Fruit fly (Drosophila melanogaster) whole organism, wandering third instar larva: ENCODE results near the gene Mcm5.
A peak's percentile ranks its signal among the peaks of the same experiment; 100 is the strongest.

Experiments used
- Abd-B ChIP-seq: fragments of >200 bp; optimal IDR thresholded peaks from 2 replicates; lab custom pipeline; 2017; ENCODE audit warnings: missing biosample characterization, missing genetic modification characterization
- CG32264 ChIP-seq: fragments of 200-800 bp; sonication (Bioruptor generic); optimal IDR thresholded peaks from 2 replicates; lab custom pipeline; 2016; ENCODE audit warnings: missing biosample characterization, missing genetic modification characterization
- CG9705 ChIP-seq: fragments of 200-800 bp; sonication (Bioruptor generic); optimal IDR thresholded peaks from 2 replicates; lab custom pipeline; 2018; ENCODE audit warnings: missing biosample characterization, mild to moderate bottlenecking, missing genetic modification characterization
- CrebA ChIP-seq: fragments of 200-800 bp; sonication (Bioruptor generic); optimal IDR thresholded peaks from 2 replicates; lab custom pipeline; 2016; ENCODE audit warnings: missing biosample characterization, mild to moderate bottlenecking, missing genetic modification characterization, borderline replicate concordance
- Dfd ChIP-seq: fragments of >200 bp; optimal IDR thresholded peaks from 2 replicates; lab custom pipeline; 2017; ENCODE audit warnings: missing biosample characterization, missing genetic modification characterization
- Dif ChIP-seq: fragments of 200-275, 200-300 bp; sonication (Bioruptor generic); optimal IDR thresholded peaks from 2 replicates; lab custom pipeline; 2018; ENCODE audit warnings: missing biosample characterization, missing genetic modification characterization; ENCODE audit not compliant: partially characterized antibody
- GATAd ChIP-seq: sonication (Bioruptor generic); optimal IDR thresholded peaks from 2 replicates; lab custom pipeline; 2016; ENCODE audit warnings: missing biosample characterization, missing genetic modification characterization
- HLH106 ChIP-seq: fragments of 200-800 bp; optimal IDR thresholded peaks from 3 replicates; lab custom pipeline; 2019; ENCODE audit warnings: missing biosample characterization, mild to moderate bottlenecking, missing genetic modification characterization, moderate library complexity
- Hnf4 ChIP-seq: fragments of 200-800 bp; sonication (Bioruptor generic); optimal IDR thresholded peaks from 2 replicates; lab custom pipeline; 2016; ENCODE audit warnings: missing biosample characterization, mild to moderate bottlenecking, missing genetic modification characterization
- Hr78 ChIP-seq: fragments of >200 bp; optimal IDR thresholded peaks from 2 replicates; lab custom pipeline; 2017; ENCODE audit warnings: missing biosample characterization, missing genetic modification characterization
- Hr83 ChIP-seq: fragments of 200-300 bp; sonication (Bioruptor generic); optimal IDR thresholded peaks from 2 replicates; lab custom pipeline; 2016; ENCODE audit warnings: missing biosample characterization, mild to moderate bottlenecking, missing genetic modification characterization, moderate library complexity; ENCODE audit not compliant: poor library complexity, severe bottlenecking
- Jra ChIP-seq: sonication (Bioruptor generic); optimal IDR thresholded peaks from 2 replicates; lab custom pipeline; 2016; ENCODE audit warnings: missing biosample characterization, missing genetic modification characterization
- Mio ChIP-seq: sonication (Bioruptor generic); optimal IDR thresholded peaks from 2 replicates; lab custom pipeline; 2016; ENCODE audit warnings: missing biosample characterization, missing genetic modification characterization
- Myc ChIP-seq: fragments of >200 bp; optimal IDR thresholded peaks from 2 replicates; lab custom pipeline; 2017
- N ChIP-seq: fragments of >200 bp; optimal IDR thresholded peaks from 2 replicates; lab custom pipeline; 2018; ENCODE audit warnings: missing biosample characterization, missing external identifiers, missing genetic modification characterization
- OdsH ChIP-seq: fragments of 200-800 bp; sonication (Bioruptor generic); optimal IDR thresholded peaks from 2 replicates; lab custom pipeline; 2016; ENCODE audit warnings: missing biosample characterization, mild to moderate bottlenecking, missing genetic modification characterization
- Rel ChIP-seq, 2 experiments: fragments of 200-800 bp; sonication (Bioruptor generic) in 1 of 2; optimal IDR thresholded peaks; 2 replicates in 1 of 2; 3 replicates in 1 of 2; lab custom pipeline; 2016 to 2019; ENCODE audit warnings: mild to moderate bottlenecking in 2 of 2, missing biosample characterization in 2 of 2, missing genetic modification characterization in 2 of 2, moderate library complexity in 1 of 2
- Sp1 ChIP-seq: fragments of 200-800 bp; sonication (Bioruptor generic); optimal IDR thresholded peaks from 3 replicates; lab custom pipeline; 2019; ENCODE audit warnings: missing biosample characterization, mild to moderate bottlenecking, missing genetic modification characterization, moderate library complexity
- Vsx2 ChIP-seq: fragments of 200-300, 225-300 bp; sonication (Bioruptor generic); optimal IDR thresholded peaks from 2 replicates; lab custom pipeline; 2018; ENCODE audit warnings: missing biosample characterization, missing genetic modification characterization; ENCODE audit not compliant: partially characterized antibody
- br ChIP-seq: fragments of 200-800 bp; sonication (Bioruptor generic); optimal IDR thresholded peaks from 2 replicates; lab custom pipeline; 2016; ENCODE audit warnings: missing biosample characterization, missing genetic modification characterization
- brk ChIP-seq: fragments of 200-800 bp; sonication (Bioruptor generic); optimal IDR thresholded peaks from 2 replicates; lab custom pipeline; 2016; ENCODE audit warnings: missing biosample characterization, mild to moderate bottlenecking, missing genetic modification characterization
- dl ChIP-seq, 2 experiments: fragments of 175-275, 200-275 bp in 1 of 2; fragments of 200-275 bp in 1 of 2; sonication (Bioruptor generic); optimal IDR thresholded peaks; lab custom pipeline; 2018; ENCODE audit warnings: mild to moderate bottlenecking in 2 of 2, missing biosample characterization in 2 of 2, missing genetic modification characterization in 2 of 2, moderate library complexity in 2 of 2; ENCODE audit not compliant: partially characterized antibody in 2 of 2, insufficient read depth in 1 of 2
- dmrt93B ChIP-seq: fragments of 200-800 bp; sonication (Bioruptor generic); optimal IDR thresholded peaks from 2 replicates; lab custom pipeline; 2018; ENCODE audit warnings: missing biosample characterization, mild to moderate bottlenecking, missing genetic modification characterization
- dsf ChIP-seq: sonication (Bioruptor generic); optimal IDR thresholded peaks from 2 replicates; lab custom pipeline; 2016; ENCODE audit warnings: missing biosample characterization, missing genetic modification characterization, borderline replicate concordance
- ey ChIP-seq: fragments of 200-800 bp; sonication (Bioruptor generic); optimal IDR thresholded peaks from 2 replicates; lab custom pipeline; 2016; ENCODE audit warnings: missing biosample characterization, missing genetic modification characterization
- foxo ChIP-seq, 2 experiments: fragments of 200-800 bp; sonication (Bioruptor generic); optimal IDR thresholded peaks; 2 replicates in 1 of 2; 3 replicates in 1 of 2; lab custom pipeline; 2016 to 2017; ENCODE audit warnings: missing biosample characterization in 2 of 2, missing genetic modification characterization in 2 of 2
- fru ChIP-seq: fragments of 200-800 bp; sonication (Bioruptor generic); optimal IDR thresholded peaks from 3 replicates; lab custom pipeline; 2016; ENCODE audit warnings: missing biosample characterization, mild to moderate bottlenecking, missing genetic modification characterization
- h ChIP-seq: fragments of 200-800 bp; sonication (Bioruptor generic); optimal IDR thresholded peaks from 3 replicates; lab custom pipeline; 2016; ENCODE audit warnings: missing biosample characterization, mild to moderate bottlenecking, missing genetic modification characterization
- jim ChIP-seq: fragments of 175-275, 200-325 bp; sonication (Bioruptor generic); optimal IDR thresholded peaks from 2 replicates; lab custom pipeline; 2016; ENCODE audit warnings: missing biosample characterization, mild to moderate bottlenecking, missing genetic modification characterization
- lola ChIP-seq: fragments of >200 bp; optimal IDR thresholded peaks from 2 replicates; lab custom pipeline; 2017; ENCODE audit warnings: missing biosample characterization, missing genetic modification characterization
- pan ChIP-seq: fragments of >200 bp; optimal IDR thresholded peaks from 2 replicates; lab custom pipeline; 2017
- psq ChIP-seq: fragments of 200-800 bp; sonication (Bioruptor generic); optimal IDR thresholded peaks from 3 replicates; lab custom pipeline; 2017; ENCODE audit warnings: missing biosample characterization, mild to moderate bottlenecking, missing genetic modification characterization, moderate library complexity
- rgr ChIP-seq: fragments of 200-800 bp; sonication (Bioruptor generic); optimal IDR thresholded peaks from 3 replicates; lab custom pipeline; 2016; ENCODE audit warnings: missing biosample characterization, mild to moderate bottlenecking, missing genetic modification characterization
- sage ChIP-seq: fragments of 200-800 bp; sonication (Bioruptor generic); optimal IDR thresholded peaks from 2 replicates; lab custom pipeline; 2016; ENCODE audit warnings: missing biosample characterization, mild to moderate bottlenecking, missing genetic modification characterization
- sv ChIP-seq: fragments of 200-800 bp; sonication (Bioruptor generic); optimal IDR thresholded peaks from 3 replicates; lab custom pipeline; 2016; ENCODE audit warnings: missing biosample characterization, missing genetic modification characterization
- tai ChIP-seq: sonication (Bioruptor generic); optimal IDR thresholded peaks from 2 replicates; lab custom pipeline; 2016; ENCODE audit warnings: missing biosample characterization, missing genetic modification characterization
- usp ChIP-seq: fragments of >200 bp; optimal IDR thresholded peaks from 2 replicates; lab custom pipeline; 2017; ENCODE audit warnings: missing biosample characterization, missing genetic modification characterization
- woc ChIP-seq: sonication (Bioruptor generic); optimal IDR thresholded peaks from 2 replicates; lab custom pipeline; 2016; ENCODE audit warnings: missing biosample characterization, mild to moderate bottlenecking, missing genetic modification characterization

Gene Mcm5

dm6 chr3R:10755534-10755933 is 32.8 kb upstream of the Mcm5 start, which contains the start of gene CG14691:
TSS of gene CG14691 (minus strand) at chr3R:10755634.
- TF ChIP-seq dl (GFP tag; optimal IDR thresholded peaks at IDR 0.05; lab: Kevin White, UChicago; ENCODE audit: insufficient read depth in 1 of 2, partially characterized antibody in 2 of 2) (no peak), Jra (no peak), rgr (GFP tag; lab: Kevin White, UChicago) (no peak), Dfd (no peak), OdsH (GFP tag; lab: Kevin White, UChicago) (no peak), h (GFP tag; lab: Kevin White, UChicago) (no peak), Hr78 (GFP tag; lab: Kevin White, UChicago) (no peak), HLH106 (tag; lab: Kevin White, UChicago) (no peak), Abd-B (GFP tag; lab: Kevin White, UChicago) (no peak), GATAd (GFP tag; lab: Kevin White, UChicago) (no peak), CrebA (GFP tag; lab: Kevin White, UChicago) (no peak), Rel (GFP tag; optimal IDR thresholded peaks at IDR 0.05; lab: Kevin White, UChicago) (no peak), Rel (tag; optimal IDR thresholded peaks at IDR 0.05; lab: Kevin White, UChicago) (no peak), Myc (no peak), ey (no peak), dsf (GFP tag; lab: Kevin White, UChicago) (no peak), Mio (GFP tag; lab: Kevin White, UChicago) (no peak), N (GFP tag; lab: Kevin White, UChicago) (no peak), psq (GFP tag; lab: Kevin White, UChicago) (no peak), Vsx2 (no peak), lola (GFP tag; lab: Kevin White, UChicago) (no peak)

DNA sequence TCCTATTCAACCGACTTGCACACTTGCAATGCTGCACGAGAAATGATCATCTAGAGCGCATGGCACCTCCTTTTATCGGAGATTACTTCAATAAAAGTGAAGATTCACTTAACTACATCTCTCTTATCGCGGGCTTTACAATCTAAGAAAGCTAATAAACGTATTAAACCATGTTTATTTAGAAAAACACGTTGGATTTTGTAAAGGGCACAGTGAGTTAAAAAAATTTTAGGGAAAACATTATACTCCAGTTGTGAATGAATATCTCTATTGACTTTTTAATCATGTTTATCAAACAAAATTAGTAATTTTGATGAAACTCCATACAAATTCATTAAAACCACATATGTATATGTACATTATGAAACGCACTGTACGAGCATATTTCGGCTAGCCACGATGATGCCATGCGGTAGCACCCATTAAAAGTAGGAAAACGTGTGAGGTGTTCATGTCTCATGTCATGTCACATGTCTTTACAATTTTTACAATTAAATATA is 28.9 kb upstream of the Mcm5 start, which contains the start of gene CG31272:
Gene CG31272 (minus strand): TSS at position 51 of the 500 bp plus-strand sequence.
- no peak for TF ChIP-seq pan
- no peak for TF ChIP-seq h (GFP tag; lab: Kevin White, UChicago)
- no peak for TF ChIP-seq ey
- TF ChIP-seq GATAd (GFP tag; lab: Kevin White, UChicago) = no peak
- TF ChIP-seq CG32264 (GFP tag; lab: Kevin White, UChicago) = no peak
- no peak for TF ChIP-seq Myc

- TF ChIP-seq dl (GFP tag; optimal IDR thresholded peaks at IDR 0.05; lab: Kevin White, UChicago; ENCODE audit: insufficient read depth in 1 of 2, partially characterized antibody in 2 of 2) = no peak
- TF ChIP-seq brk (GFP tag; lab: Kevin White, UChicago) = peak; percentile 89
- peak; percentile 52 for TF ChIP-seq CG9705 (GFP tag; lab: Kevin White, UChicago)
- TF ChIP-seq lola (GFP tag; lab: Kevin White, UChicago) = no peak
- TF ChIP-seq dsf (GFP tag; lab: Kevin White, UChicago) = peak; percentile 68
- TF ChIP-seq Hr78 (GFP tag; lab: Kevin White, UChicago) = no peak
- no peak for TF ChIP-seq N (GFP tag; lab: Kevin White, UChicago)
- TF ChIP-seq tai (GFP tag; lab: Kevin White, UChicago) = peak; percentile 90
- peak; percentile 68 for TF ChIP-seq OdsH (GFP tag; lab: Kevin White, UChicago)
- peak; percentile 4 for TF ChIP-seq GATAd (GFP tag; lab: Kevin White, UChicago)
- peak; percentile 75 for TF ChIP-seq ey
- no peak for TF ChIP-seq pan
- TF ChIP-seq HLH106 (tag; lab: Kevin White, UChicago) = peak; percentile 81
- no peak for TF ChIP-seq Vsx2
- TF ChIP-seq foxo (GFP tag; optimal IDR thresholded peaks at IDR 0.05; lab: Kevin White, UChicago) = peak in 1 of 2 experiments; percentile 84
- TF ChIP-seq rgr (GFP tag; lab: Kevin White, UChicago) = peak; percentile 77
- no peak for TF ChIP-seq usp (GFP tag; lab: Kevin White, UChicago)
- peak; percentile 57 for TF ChIP-seq dmrt93B (GFP tag; lab: Kevin White, UChicago)
- TF ChIP-seq psq (GFP tag; lab: Kevin White, UChicago) = peak; percentile 98
- TF ChIP-seq Rel (GFP tag; optimal IDR thresholded peaks at IDR 0.05; lab: Kevin White, UChicago) = no peak
- peak; percentile 47 for TF ChIP-seq Rel (tag; optimal IDR thresholded peaks at IDR 0.05; lab: Kevin White, UChicago)
- TF ChIP-seq Hnf4 (GFP tag; lab: Kevin White, UChicago) = peak; percentile 86
- TF ChIP-seq Abd-B (GFP tag; lab: Kevin White, UChicago) = no peak
- TF ChIP-seq Hr83 (GFP tag; lab: Kevin White, UChicago) = peak; percentile 55
- peak; percentile 74 for TF ChIP-seq sage (GFP tag; lab: Kevin White, UChicago)
- TF ChIP-seq fru = peak; percentile 73
- TF ChIP-seq Myc = peak; percentile 4
- no peak for TF ChIP-seq Sp1 (GFP tag; lab: Kevin White, UChicago)
- no peak for TF ChIP-seq CrebA (GFP tag; lab: Kevin White, UChicago)
- peak; percentile 82 for TF ChIP-seq h (GFP tag; lab: Kevin White, UChicago)
- peak; percentile 90 for TF ChIP-seq sv (GFP tag; lab: Kevin White, UChicago)
- no peak for TF ChIP-seq Dfd
- TF ChIP-seq Mio (GFP tag; lab: Kevin White, UChicago) = no peak
- no peak for TF ChIP-seq Dif
- peak; percentile 91 for TF ChIP-seq woc
- peak; percentile 88 for TF ChIP-seq Jra
- peak; percentile 43 for TF ChIP-seq CG32264 (GFP tag; lab: Kevin White, UChicago)
- TF ChIP-seq br (GFP tag; lab: Kevin White, UChicago) = peak; percentile 63
- no peak for TF ChIP-seq jim (GFP tag; lab: Kevin White, UChicago)
- TF ChIP-seq, all 38 proteins: peak for 24
Measured at dm6 chr3R:10760966-10761855, 27.1 kb upstream of the Mcm5 start, which contains the start of the genes MED7 and Cap-H2. TSS of gene MED7 (minus strand) at chr3R:10761032. TSS of gene Cap-H2 (plus strand) at chr3R:10761310.
